Fruit fly (Drosophila melanogaster) whole organism, embryonic: Measurements from ENCODE around the gene CG43658.

Experiments used
- Aef1 ChIP-seq: fragments of 200-800 bp; sonication (Bioruptor generic); IDR thresholded peaks from 3 replicates; pipeline ENCODE4 v1.3.6; 2022; ENCODE audit warnings: missing biosample characterization, missing genetic modification characterization
- Atf3 ChIP-seq: fragments of 200-800 bp; sonication (Bioruptor generic); optimal IDR thresholded peaks from 3 replicates; lab custom pipeline; 2016; ENCODE audit warnings: missing biosample characterization, missing genetic modification characterization
- CG1024 ChIP-seq: fragments of 200-800 bp; sonication (Bioruptor generic); IDR thresholded peaks from 2 replicates; pipeline ENCODE4 v1.3.6; 2022; ENCODE audit warnings: missing biosample characterization, missing genetic modification characterization
- CG10654 ChIP-seq: fragments of 200-800 bp; sonication (Bioruptor generic); optimal IDR thresholded peaks from 2 replicates; lab custom pipeline; 2016; ENCODE audit warnings: missing biosample characterization, missing genetic modification characterization
- CG11398 ChIP-seq: fragments of 200-800 bp; sonication (Bioruptor generic); optimal IDR thresholded peaks from 2 replicates; lab custom pipeline; 2016; ENCODE audit warnings: missing biosample characterization, missing genetic modification characterization
- CG12219 ChIP-seq: fragments of 200-800 bp; sonication (Bioruptor generic); optimal IDR thresholded peaks from 3 replicates; lab custom pipeline; 2018; ENCODE audit warnings: missing biosample characterization, mild to moderate bottlenecking, missing genetic modification characterization
- CG14860 ChIP-seq: fragments of 200-800 bp; sonication (Bioruptor generic); IDR thresholded peaks from 3 replicates; pipeline ENCODE4 v1.3.6; 2022; ENCODE audit warnings: missing biosample characterization, missing genetic modification characterization; ENCODE audit not compliant: partially characterized antibody
- CG15601 ChIP-seq: fragments of 200-800 bp; sonication (Bioruptor generic); optimal IDR thresholded peaks from 3 replicates; lab custom pipeline; 2019; ENCODE audit warnings: missing biosample characterization, mild to moderate bottlenecking, missing genetic modification characterization, moderate library complexity
- CG17328 ChIP-seq: fragments of 200-800 bp; sonication (Bioruptor generic); IDR thresholded peaks from 2 replicates; pipeline ENCODE4 v1.3.6; 2022; ENCODE audit warnings: missing biosample characterization, missing genetic modification characterization
- CG17802 ChIP-seq: fragments of 200-800 bp; sonication (Bioruptor generic); optimal IDR thresholded peaks from 2 replicates; lab custom pipeline; 2018; ENCODE audit warnings: missing biosample characterization, mild to moderate bottlenecking, missing genetic modification characterization, moderate library complexity
- CG17912 ChIP-seq: fragments of 200-800 bp; sonication (Bioruptor generic); optimal IDR thresholded peaks from 2 replicates; lab custom pipeline; 2018; ENCODE audit warnings: missing biosample characterization, mild to moderate bottlenecking, missing genetic modification characterization
- CG2889 ChIP-seq: fragments of 200-800 bp; sonication (Bioruptor generic); IDR thresholded peaks from 3 replicates; pipeline ENCODE4 v1.3.6; 2022; ENCODE audit warnings: missing biosample characterization, missing genetic modification characterization
- CG30431 ChIP-seq: fragments of 200-800 bp; sonication (Bioruptor generic); optimal IDR thresholded peaks from 2 replicates; lab custom pipeline; 2017; ENCODE audit warnings: missing biosample characterization, missing genetic modification characterization
- CG3281 ChIP-seq: fragments of 200-800 bp; sonication (Bioruptor generic); optimal IDR thresholded peaks from 3 replicates; lab custom pipeline; 2017; ENCODE audit warnings: missing biosample characterization, mild to moderate bottlenecking, missing genetic modification characterization
- CG5180 ChIP-seq: fragments of 200-800 bp; sonication (Bioruptor generic); optimal IDR thresholded peaks from 3 replicates; lab custom pipeline; 2017; ENCODE audit warnings: missing biosample characterization, missing genetic modification characterization, mild to moderate bottlenecking, moderate library complexity, missing genetic modification reagents
- CG6689 ChIP-seq: fragments of 200-800 bp; sonication (Bioruptor generic); IDR thresholded peaks from 2 replicates; pipeline ENCODE4 v1.3.6; 2022; ENCODE audit warnings: missing biosample characterization, missing genetic modification characterization
- CG9727 ChIP-seq: fragments of 200-800 bp; sonication (Bioruptor generic); optimal IDR thresholded peaks from 3 replicates; lab custom pipeline; 2017; ENCODE audit warnings: missing biosample characterization, mild to moderate bottlenecking, missing genetic modification characterization
- CkIIα-i1 ChIP-seq: fragments of 200-800 bp; sonication (Bioruptor generic); IDR thresholded peaks from 2 replicates; pipeline ENCODE4 v1.3.6; 2022; ENCODE audit warnings: missing biosample characterization, missing genetic modification characterization
- E2f2 ChIP-seq: fragments of 200-800 bp; sonication (Bioruptor generic); IDR thresholded peaks from 2 replicates; pipeline ENCODE4 v1.3.6; 2022; ENCODE audit warnings: missing biosample characterization, missing genetic modification characterization
- Fer2 ChIP-seq: fragments of 200-800 bp; sonication (Bioruptor generic); optimal IDR thresholded peaks from 2 replicates; lab custom pipeline; 2018; ENCODE audit warnings: missing biosample characterization, mild to moderate bottlenecking, missing genetic modification characterization, moderate library complexity
- Jarid2 ChIP-seq: fragments of 200-800 bp; sonication (Bioruptor generic); optimal IDR thresholded peaks from 3 replicates; lab custom pipeline; 2017; ENCODE audit warnings: mild to moderate bottlenecking, missing biosample characterization, missing genetic modification reagents, missing genetic modification characterization
- Kr ChIP-seq: fragments of 200-800 bp; sonication (Bioruptor generic); optimal IDR thresholded peaks from 2 replicates; lab custom pipeline; 2017; ENCODE audit warnings: missing biosample characterization, mild to moderate bottlenecking, missing genetic modification characterization
- Lim3 ChIP-seq: fragments of 200-800 bp; sonication (Bioruptor generic); IDR thresholded peaks from 2 replicates; pipeline ENCODE4 v1.3.6; 2022; ENCODE audit warnings: missing biosample characterization, missing genetic modification characterization
- Mes4 ChIP-seq: fragments of 200-800 bp; sonication (Bioruptor generic); optimal IDR thresholded peaks from 2 replicates; lab custom pipeline; 2016; ENCODE audit warnings: missing biosample characterization, missing genetic modification characterization
- NfI ChIP-seq: fragments of 200-800 bp; sonication (Bioruptor generic); optimal IDR thresholded peaks from 3 replicates; lab custom pipeline; 2018; ENCODE audit warnings: missing biosample characterization, mild to moderate bottlenecking, missing genetic modification characterization, moderate library complexity
- Ptx1 ChIP-seq: fragments of 200-800 bp; sonication (Bioruptor generic); IDR thresholded peaks from 2 replicates; pipeline ENCODE4 v1.3.6; 2022; ENCODE audit warnings: missing biosample characterization, missing genetic modification characterization
- TFAM ChIP-seq: fragments of 200-800 bp; sonication (Bioruptor generic); optimal IDR thresholded peaks from 2 replicates; lab custom pipeline; 2017; ENCODE audit warnings: missing biosample characterization, missing genetic modification characterization, inconsistent platforms
- Trl ChIP-seq, 3 experiments: fragments of >200 bp in 2 of 3; fragments of 200-800 bp in 1 of 3; sonication (Bioruptor generic) in 1 of 3; optimal IDR thresholded peaks; 2 replicates in 1 of 3; 3 replicates in 2 of 3; lab custom pipeline; 2016 to 2017; ENCODE audit warnings: missing biosample characterization in 1 of 3, missing genetic modification characterization in 1 of 3
- ash1 ChIP-seq: fragments of 200-800 bp; sonication (Bioruptor generic); optimal IDR thresholded peaks from 2 replicates; lab custom pipeline; 2018; ENCODE audit warnings: missing biosample characterization, mild to moderate bottlenecking, missing genetic modification characterization
- chif ChIP-seq, 2 experiments: fragments of 200-800 bp; sonication (Bioruptor generic); optimal IDR thresholded peaks; 3 replicates each; lab custom pipeline; 2016; ENCODE audit warnings: missing biosample characterization in 2 of 2, missing genetic modification characterization in 2 of 2
- chn ChIP-seq: fragments of 200-800 bp; sonication (Bioruptor generic); optimal IDR thresholded peaks from 2 replicates; lab custom pipeline; 2016; ENCODE audit warnings: missing biosample characterization, missing genetic modification characterization
- dan ChIP-seq: fragments of 200-800 bp; sonication (Bioruptor generic); IDR thresholded peaks from 2 replicates; pipeline ENCODE4 v1.3.6; 2022; ENCODE audit warnings: missing biosample characterization, missing genetic modification characterization
- dati ChIP-seq: fragments of 200-800 bp; sonication (Bioruptor generic); IDR thresholded peaks from 2 replicates; pipeline ENCODE4 v1.3.6; 2022; ENCODE audit warnings: missing biosample characterization, missing genetic modification characterization
- fd102C ChIP-seq: fragments of 200-800 bp; sonication (Bioruptor generic); optimal IDR thresholded peaks from 2 replicates; lab custom pipeline; 2018; ENCODE audit warnings: missing biosample characterization, mild to moderate bottlenecking, missing genetic modification characterization, moderate library complexity
- fd96Cb ChIP-seq: fragments of 200-800 bp; sonication (Bioruptor generic); optimal IDR thresholded peaks from 2 replicates; lab custom pipeline; 2018; ENCODE audit warnings: missing biosample characterization, mild to moderate bottlenecking, missing genetic modification characterization, moderate library complexity
- gcm ChIP-seq: fragments of 200-800 bp; sonication (Bioruptor generic); optimal IDR thresholded peaks from 2 replicates; lab custom pipeline; 2019; ENCODE audit warnings: missing biosample characterization, mild to moderate bottlenecking, missing genetic modification characterization, moderate library complexity
- gsb ChIP-seq: fragments of 200-800 bp; sonication (Bioruptor generic); IDR thresholded peaks from 2 replicates; pipeline ENCODE4 v1.3.6; 2022; ENCODE audit warnings: missing biosample characterization, missing genetic modification characterization
- kni ChIP-seq: fragments of 200-800 bp; sonication (Bioruptor generic); optimal IDR thresholded peaks from 3 replicates; lab custom pipeline; 2017; ENCODE audit warnings: mild to moderate bottlenecking, missing biosample characterization, missing genetic modification reagents, missing genetic modification characterization
- lmd ChIP-seq: fragments of 200-800 bp; sonication (Bioruptor generic); IDR thresholded peaks from 2 replicates; pipeline ENCODE4 v1.3.6; 2022; ENCODE audit warnings: missing biosample characterization, missing genetic modification characterization
- nom ChIP-seq: fragments of 200-800 bp; sonication (Bioruptor generic); optimal IDR thresholded peaks from 2 replicates; lab custom pipeline; 2017; ENCODE audit warnings: missing biosample characterization, missing genetic modification characterization, mild to moderate bottlenecking, moderate library complexity, missing genetic modification reagents
- otp ChIP-seq: fragments of 200-800 bp; sonication (Bioruptor generic); IDR thresholded peaks from 3 replicates; pipeline ENCODE4, ENCODE4 v1.3.6; 2022; ENCODE audit warnings: missing biosample characterization, missing genetic modification characterization
- p53 ChIP-seq: fragments of 200-800 bp; sonication (Bioruptor generic); optimal IDR thresholded peaks from 2 replicates; lab custom pipeline; 2016; ENCODE audit warnings: missing biosample characterization, missing genetic modification characterization
- pan ChIP-seq, 4 experiments: fragments of >200 bp in 3 of 4; fragments of 200-800 bp in 1 of 4; sonication (Bioruptor generic) in 1 of 4; optimal IDR thresholded peaks in 3 of 4; IDR thresholded peaks in 1 of 4; 2 replicates each; pipeline versions ENCODE4 v1.3.6 to Lab custom; 2017 to 2022; ENCODE audit warnings: missing biosample characterization in 2 of 4, missing genetic modification characterization in 2 of 4, mixed read lengths in 1 of 4
- pita ChIP-seq: fragments of 200-800 bp; sonication (Bioruptor generic); optimal IDR thresholded peaks from 2 replicates; lab custom pipeline; 2017; ENCODE audit warnings: missing biosample characterization, mild to moderate bottlenecking, missing genetic modification characterization
- schlank ChIP-seq: fragments of 200-800 bp; sonication (Bioruptor generic); optimal IDR thresholded peaks from 2 replicates; lab custom pipeline; 2018; ENCODE audit warnings: missing biosample characterization, mild to moderate bottlenecking, missing genetic modification characterization
- sob ChIP-seq: fragments of 200-800 bp; sonication (Bioruptor generic); IDR thresholded peaks from 2 replicates; pipeline ENCODE4 v1.3.6; 2022; ENCODE audit warnings: missing biosample characterization, missing genetic modification characterization
- sug ChIP-seq: fragments of 200-800 bp; optimal IDR thresholded peaks from 2 replicates; lab custom pipeline; 2019; ENCODE audit warnings: missing biosample characterization, mild to moderate bottlenecking, missing genetic modification characterization, moderate library complexity
- ttk ChIP-seq: fragments of 200-800 bp; sonication (Bioruptor generic); IDR thresholded peaks from 2 replicates; pipeline ENCODE4 v2.1.2; 2022; ENCODE audit warnings: missing biosample characterization, missing genetic modification characterization
- twi ChIP-seq: fragments of 200-800 bp; optimal IDR thresholded peaks from 2 replicates; lab custom pipeline; 2019; ENCODE audit warnings: missing biosample characterization, mild to moderate bottlenecking, missing genetic modification characterization, moderate library complexity

The CG43658 gene

dm6 chrX:17531549-17532131, 29.3 kb downstream of the CG43658 start (continued):
- TF ChIP-seq chn: peak; percentile 31
- no peak for TF ChIP-seq CG3281
- peak; percentile 77 for TF ChIP-seq CG30431 (GFP tag; lab: Kevin White, UChicago)
- TF ChIP-seq E2f2 (GFP tag; lab: Robert Waterston, UW): peak; percentile 22; the same call in 1 of the 2 replicates
- peak; percentile 56 to 72 for TF ChIP-seq chif (GFP tag; optimal IDR thresholded peaks at IDR 0.05; lab: Kevin White, UChicago)
- TF ChIP-seq ttk: peak; percentile 80
- no peak for TF ChIP-seq schlank
- TF ChIP-seq Ptx1 (GFP tag; lab: Robert Waterston, UW): peak; percentile 86
- peak; percentile 86 for TF ChIP-seq lmd (GFP tag; lab: Robert Waterston, UW)
- TF ChIP-seq TFAM (GFP tag; lab: Kevin White, UChicago): no peak
- TF ChIP-seq CG17328: peak; percentile 86
- peak; percentile 100 for TF ChIP-seq nom (GFP tag; lab: Kevin White, UChicago)
- TF ChIP-seq pan (optimal IDR thresholded peaks at IDR 0.05; lab: Kevin White, UChicago): no peak
- peak in 1 of 2 experiments; percentile 81 for TF ChIP-seq pan (GFP tag; optimal IDR thresholded peaks at IDR 0.05 in 1 of 2, IDR thresholded peaks at IDR 0.05 in 1 of 2)
- TF ChIP-seq sob (GFP tag; lab: Robert Waterston, UW): peak; percentile 66
- TF ChIP-seq CG6689 (GFP tag; lab: Robert Waterston, UW): peak; percentile 54; the same call in 1 of the 2 replicates
- peak; percentile 38 for TF ChIP-seq pita
- TF ChIP-seq Atf3: peak; percentile 38
- TF ChIP-seq gsb (GFP tag; lab: Robert Waterston, UW): peak; percentile 63; the same call in 1 of the 2 replicates
- TF ChIP-seq dati: peak; percentile 32; the same call in 1 of the 2 replicates
- peak; percentile 40 for TF ChIP-seq CG9727 (GFP tag; lab: Kevin White, UChicago)
- TF ChIP-seq fd96Cb (tag; lab: Kevin White, UChicago): peak; percentile 33
- TF ChIP-seq sug (tag; lab: Kevin White, UChicago): peak; percentile 45
- peak; percentile 9 for TF ChIP-seq twi (tag; lab: Kevin White, UChicago)
- TF ChIP-seq dan: 0 out of 2 replicates have a peak, but pooled peaks have one; percentile 33
- TF ChIP-seq CG17912: peak; percentile 77
- peak; percentile 91 for TF ChIP-seq otp (GFP tag; lab: Robert Waterston, UW)
- peak; percentile 44 for TF ChIP-seq Mes4 (GFP tag; lab: Kevin White, UChicago)
- TF ChIP-seq CG11398: no peak
- peak; percentile 58 for TF ChIP-seq NfI (GFP tag; lab: Kevin White, UChicago)
- no peak for TF ChIP-seq CkIIα-i1
- no peak for TF ChIP-seq CG15601 (tag; lab: Kevin White, UChicago)
- peak; percentile 6; the same call in 1 of the 3 replicates for TF ChIP-seq CG2889
- peak; percentile 49 for TF ChIP-seq ash1 (GFP tag; lab: Kevin White, UChicago)
- TF ChIP-seq Lim3 (GFP tag; lab: Robert Waterston, UW): 0 out of 2 replicates have a peak, but pooled peaks have one; percentile 40
- peak; percentile 53 for TF ChIP-seq CG5180 (GFP tag; lab: Kevin White, UChicago)
- TF ChIP-seq Kr (GFP tag; lab: Kevin White, UChicago): no peak
- TF ChIP-seq Jarid2: peak; percentile 25
- no peak for TF ChIP-seq Trl (optimal IDR thresholded peaks at IDR 0.05; lab: Kevin White, UChicago)
- TF ChIP-seq Trl (GFP tag; optimal IDR thresholded peaks at IDR 0.05; lab: Kevin White, UChicago): peak; percentile 56
- peak; percentile 21 for TF ChIP-seq Fer2 (tag; lab: Kevin White, UChicago)
- TF ChIP-seq CG1024 (GFP tag; lab: Robert Waterston, UW): peak; percentile 81
- TF ChIP-seq CG14860: no peak
- no peak for TF ChIP-seq gcm
- TF ChIP-seq kni: peak; percentile 63
- peak; percentile 74 for TF ChIP-seq Aef1 (GFP tag; lab: Robert Waterston, UW)
- no peak for TF ChIP-seq p53
- peak; percentile 31 for TF ChIP-seq CG10654 (GFP tag; lab: Kevin White, UChicago)
- TF ChIP-seq CG17802 (tag; lab: Kevin White, UChicago): peak; percentile 30
- peak; percentile 51 for TF ChIP-seq CG12219 (GFP tag; lab: Kevin White, UChicago)
- no peak for TF ChIP-seq fd102C (GFP tag; lab: Kevin White, UChicago)
